Fruit fly (Drosophila melanogaster): ENCODE results near the gene Lztr1.

Lztr1 gene

dm6 chrX:927209-927862 is at the start of gene Lztr1:
TSS of gene Lztr1 (minus strand) at chrX:927582.
- no peak for TF ChIP-seq noc (tag; optimal IDR thresholded peaks at IDR 0.05)

DNA sequence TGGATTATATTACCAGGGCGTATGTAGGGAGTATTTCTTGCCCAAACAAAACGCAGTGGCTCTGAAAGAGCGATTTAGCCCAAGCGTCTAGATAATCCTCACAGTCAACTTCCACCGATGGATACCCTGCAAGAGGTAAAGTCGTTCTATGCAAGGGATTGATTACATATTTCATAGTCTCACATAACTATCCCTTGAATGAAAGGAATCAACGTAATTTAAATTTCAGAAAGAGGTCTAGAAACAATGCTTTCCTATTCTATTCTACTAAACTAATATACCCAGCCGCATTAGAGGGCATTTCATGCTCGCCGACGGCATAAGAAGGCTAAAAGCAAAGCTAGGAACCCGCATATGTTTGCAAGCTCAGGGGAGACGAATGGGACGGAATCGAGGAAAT is 39.4 kb upstream of the Lztr1 start:
- no peak for TF ChIP-seq noc (tag; optimal IDR thresholded peaks at IDR 0.05)

DNA sequence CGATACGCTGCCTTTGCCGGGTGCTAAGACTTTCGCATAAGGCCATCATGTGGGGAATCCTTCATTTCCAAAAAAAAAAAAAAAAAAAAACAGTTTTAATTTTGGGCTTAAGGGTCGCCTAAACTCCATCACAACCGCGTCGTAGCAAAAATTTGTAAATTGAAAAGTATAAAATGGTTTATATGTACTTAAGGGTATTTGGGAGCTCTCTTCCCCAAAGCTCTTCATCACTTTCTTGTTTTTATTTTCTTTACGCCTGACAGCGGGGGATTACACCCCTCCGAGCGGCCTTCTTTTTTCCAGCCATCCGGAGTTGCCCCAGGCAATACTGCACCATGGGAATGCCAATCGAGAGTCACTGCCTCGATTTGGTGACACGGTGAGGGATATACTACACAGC is 36.6 kb upstream of the Lztr1 start:
- no peak for TF ChIP-seq noc (tag; optimal IDR thresholded peaks at IDR 0.05)

DNA sequence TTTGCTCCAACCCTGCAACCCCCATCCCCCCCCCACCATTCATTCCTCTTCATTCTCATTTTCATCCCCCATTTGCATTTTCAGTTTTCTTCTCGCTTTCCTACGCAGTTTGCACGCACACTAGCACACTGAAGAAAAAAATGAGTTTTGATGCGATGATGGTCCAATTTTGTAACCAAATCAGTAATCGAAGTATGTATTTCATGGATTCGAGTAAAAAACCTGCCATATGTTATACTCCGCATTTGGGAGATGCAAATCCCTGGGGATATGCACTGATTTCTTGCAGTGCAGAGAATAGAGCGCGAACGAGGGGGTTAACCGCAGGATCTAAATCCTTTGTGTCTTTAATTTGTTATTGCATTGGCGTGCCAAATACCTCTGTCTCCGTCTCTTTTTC is 28.5 kb upstream of the Lztr1 start:
- TF ChIP-seq noc (tag; optimal IDR thresholded peaks at IDR 0.05): no peak

- TF ChIP-seq noc (tag; optimal IDR thresholded peaks at IDR 0.05): no peak
These were observed 26.4 kb upstream of the Lztr1 start for dm6 chrX:953807-954206.

- TF ChIP-seq noc (tag; optimal IDR thresholded peaks at IDR 0.05): no peak
These were observed 24.4 kb upstream of the Lztr1 start, which contains the start of gene CG3690 for dm6 chrX:951800-952199. TSS of gene CG3690 (minus strand) at chrX:951900.

DNA sequence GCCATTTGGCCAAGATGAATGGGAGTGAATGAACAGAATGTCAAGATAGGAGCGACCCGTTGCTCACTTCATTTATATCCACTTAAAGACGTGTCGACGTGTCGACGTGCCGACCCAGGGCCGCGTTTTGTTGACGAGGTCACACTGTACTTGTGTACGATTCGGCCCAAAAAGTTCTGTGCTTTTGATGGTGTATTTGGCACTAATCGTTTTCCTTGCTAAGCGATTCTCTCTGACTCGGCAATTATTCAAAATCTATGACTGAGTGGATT is 20.8 kb upstream of the Lztr1 start:
- TF ChIP-seq noc (tag; optimal IDR thresholded peaks at IDR 0.05): peak; percentile 27

DNA sequence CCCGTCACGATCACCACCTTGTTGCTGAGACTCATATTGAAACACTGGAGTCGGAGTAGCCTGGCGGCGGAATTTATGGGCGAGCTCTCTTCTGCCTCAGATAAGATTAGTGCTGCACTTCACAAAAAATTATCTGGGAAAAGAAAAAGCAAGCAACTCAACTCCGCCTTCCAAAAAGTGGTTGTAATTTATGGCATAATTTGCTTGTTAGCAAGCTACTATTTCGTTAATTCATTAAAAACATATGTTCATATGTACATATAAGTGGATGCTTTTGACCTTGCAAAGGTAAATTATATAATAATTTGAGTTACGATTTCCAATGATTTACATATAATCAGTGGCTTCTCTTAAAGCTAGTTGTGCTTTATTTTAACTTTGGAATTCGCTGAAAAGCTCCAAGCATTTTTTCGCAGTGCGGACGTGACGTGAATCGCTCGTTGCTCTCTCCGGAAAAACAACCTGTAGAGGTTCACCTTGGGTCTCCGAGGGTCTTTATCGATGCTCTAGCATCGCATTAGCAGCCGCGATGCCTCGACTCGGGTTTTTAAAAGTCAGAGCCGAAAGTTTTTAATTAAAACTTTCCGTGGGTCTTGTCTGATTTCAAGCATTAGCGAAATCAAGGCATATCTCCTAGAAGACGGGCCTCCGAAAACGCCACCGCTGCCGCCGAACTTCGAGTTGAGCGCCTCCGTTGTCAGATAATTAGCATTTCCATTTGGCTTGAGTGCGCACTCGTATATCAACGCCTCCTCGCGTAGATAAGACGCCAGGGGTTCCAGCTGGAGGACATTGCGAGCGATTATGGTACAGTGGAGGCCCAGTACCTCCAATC is 20.3 kb upstream of the Lztr1 start, which contains the start of gene CG3699:
Gene CG3699 (minus strand): TSS at position 51 of the 835 bp plus-strand sequence.
- peak; percentile 78 for TF ChIP-seq noc (tag; optimal IDR thresholded peaks at IDR 0.05)

DNA sequence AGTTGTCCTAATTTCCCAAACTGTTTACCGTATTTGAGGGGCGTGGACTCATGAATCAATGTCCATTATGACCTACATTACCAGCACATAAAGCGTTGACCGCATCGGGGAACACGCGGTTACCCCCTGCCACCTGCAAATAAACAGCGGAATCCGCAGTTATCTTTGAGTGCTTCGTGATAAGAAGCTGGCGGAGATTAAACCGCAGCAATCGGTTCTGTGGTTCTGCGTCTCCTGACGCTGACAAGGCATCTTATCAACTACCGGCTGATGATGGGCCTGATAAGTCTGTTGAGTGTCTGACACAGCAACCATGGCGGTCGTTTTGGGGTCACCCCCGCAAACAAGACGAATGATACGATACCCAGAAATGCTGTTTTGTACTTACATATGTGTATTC is 18.8 kb upstream of the Lztr1 start:
- peak; percentile 64 for TF ChIP-seq noc (tag; optimal IDR thresholded peaks at IDR 0.05)

DNA sequence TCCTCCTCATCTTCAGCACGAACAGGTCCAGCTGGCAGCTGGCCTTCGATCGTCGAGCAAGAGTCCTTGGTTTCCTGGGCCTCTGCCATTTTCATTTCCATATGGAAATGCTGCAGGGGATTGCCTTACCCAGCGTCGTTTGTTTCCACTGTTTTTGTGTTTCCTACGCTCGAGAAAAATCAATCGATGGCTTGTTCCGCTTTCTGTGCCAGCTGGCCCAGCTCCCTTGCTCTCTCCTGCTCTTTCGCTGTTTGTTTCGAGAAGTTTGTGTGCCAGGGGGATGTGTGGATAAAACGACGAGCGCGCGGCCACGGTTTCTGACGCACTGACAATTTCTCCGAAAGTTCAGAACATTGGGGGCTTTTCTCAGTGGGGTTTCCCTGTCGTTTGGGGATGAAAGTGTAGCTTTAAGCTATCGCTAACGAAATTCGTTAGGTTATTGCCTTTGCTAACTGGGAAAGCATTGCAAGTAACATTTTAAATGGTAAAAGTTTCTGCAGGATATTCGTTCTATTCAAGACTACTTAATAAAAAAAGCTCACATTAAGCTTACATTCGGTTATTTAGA is 18.1 kb upstream of the Lztr1 start, which contains the start of gene CG3703:
Gene CG3703 (minus strand): TSS at position 328 of the 568 bp plus-strand sequence.
- TF ChIP-seq noc (tag; optimal IDR thresholded peaks at IDR 0.05): no peak

DNA sequence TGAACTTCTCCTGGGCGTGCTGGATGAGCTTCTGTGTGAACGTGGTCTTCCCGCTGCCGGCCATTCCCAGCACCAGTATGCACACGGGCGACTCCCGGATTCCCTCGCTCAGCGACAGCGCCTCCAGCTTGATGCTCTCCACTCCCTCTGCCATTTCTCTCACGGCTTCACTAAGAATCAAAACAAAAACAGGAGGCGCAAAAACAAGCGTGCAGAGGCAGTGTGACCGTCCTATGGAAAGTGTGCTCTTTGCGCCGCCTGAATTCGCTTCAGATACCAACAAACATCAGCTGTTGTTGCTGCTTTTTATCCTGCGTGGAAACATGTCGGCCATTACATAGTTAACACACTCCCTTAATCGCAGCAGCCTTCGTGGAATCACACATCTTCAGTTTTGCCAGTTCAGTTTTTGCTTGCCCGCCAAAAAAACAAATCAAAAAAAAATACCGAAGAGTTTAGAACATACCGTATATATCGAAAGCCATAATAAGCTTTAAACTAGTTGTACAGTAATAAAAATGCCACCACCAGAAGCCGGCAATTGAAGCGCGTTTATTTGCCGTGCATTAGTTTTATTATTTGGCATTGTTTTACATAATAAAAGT is 13.3 kb upstream of the Lztr1 start, which contains the start of the genes CG3704 and mus81:
Gene CG3704 (minus strand): TSS at position 226 of the 605 bp plus-strand sequence.
Gene mus81 (plus strand): TSS at position 496 of the 605 bp plus-strand sequence.
- TF ChIP-seq noc (tag; optimal IDR thresholded peaks at IDR 0.05): peak; percentile 36

DNA sequence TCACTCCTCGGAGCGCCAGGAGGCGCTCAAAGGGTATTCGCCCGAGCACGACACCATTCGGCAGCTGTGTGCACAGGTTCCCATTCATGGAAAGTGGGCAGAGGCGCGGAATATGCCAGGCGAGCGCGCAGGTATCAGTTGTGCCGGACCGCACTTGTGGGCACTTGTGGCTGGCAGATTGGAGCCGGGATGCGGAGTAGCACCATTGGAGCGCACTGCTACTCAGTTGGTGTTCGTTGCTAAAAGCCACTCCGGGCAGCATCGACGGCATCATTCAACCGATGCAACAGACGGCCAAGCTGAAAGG is 8.5 kb upstream of the Lztr1 start:
- TF ChIP-seq noc (tag; optimal IDR thresholded peaks at IDR 0.05): no peak

DNA sequence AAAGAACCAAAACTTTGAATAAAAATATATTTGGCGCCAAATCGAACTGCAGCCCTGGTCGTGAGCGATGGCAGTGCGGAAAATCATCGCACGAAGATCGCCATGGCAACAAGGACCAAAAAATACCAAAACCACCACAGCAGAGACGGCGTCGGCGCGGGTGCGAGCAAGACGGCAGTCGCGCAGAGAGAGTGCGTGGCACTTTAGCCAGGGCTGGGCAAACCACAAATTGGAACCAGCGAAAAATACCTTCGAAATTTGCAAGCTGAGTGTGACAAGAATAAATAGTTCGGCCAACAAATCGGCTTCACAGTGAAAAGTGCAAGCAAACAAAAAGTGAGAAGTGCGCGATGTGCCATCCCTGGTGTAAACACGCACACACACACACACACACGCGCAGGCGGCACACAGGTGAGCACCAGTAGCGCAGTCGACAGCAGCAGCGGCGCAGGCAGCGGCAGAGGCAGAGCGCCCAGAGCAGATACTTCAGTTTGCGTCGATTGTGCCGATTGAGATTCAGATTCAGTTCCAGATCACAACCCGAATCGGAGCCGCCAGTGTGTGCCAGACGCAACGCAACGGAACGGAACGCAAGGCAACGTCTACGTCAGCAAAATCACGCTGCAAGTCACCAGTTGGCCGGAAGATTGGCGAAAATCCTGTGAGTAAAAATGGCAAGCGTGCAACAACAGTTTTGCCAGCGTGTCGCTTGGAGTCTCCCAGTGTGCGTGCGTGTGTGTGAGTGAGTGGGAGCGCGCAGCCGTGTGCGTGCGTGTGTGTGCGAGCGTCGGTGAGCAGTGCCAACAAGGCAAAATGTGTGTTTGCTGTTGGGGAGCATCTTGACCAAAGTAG is 7.9 kb upstream of the Lztr1 start, which contains the start of gene TRAM:
Gene TRAM (plus strand): TSS at position 184 of the 852 bp plus-strand sequence.
- peak; percentile 92 for TF ChIP-seq noc (tag; optimal IDR thresholded peaks at IDR 0.05)

DNA sequence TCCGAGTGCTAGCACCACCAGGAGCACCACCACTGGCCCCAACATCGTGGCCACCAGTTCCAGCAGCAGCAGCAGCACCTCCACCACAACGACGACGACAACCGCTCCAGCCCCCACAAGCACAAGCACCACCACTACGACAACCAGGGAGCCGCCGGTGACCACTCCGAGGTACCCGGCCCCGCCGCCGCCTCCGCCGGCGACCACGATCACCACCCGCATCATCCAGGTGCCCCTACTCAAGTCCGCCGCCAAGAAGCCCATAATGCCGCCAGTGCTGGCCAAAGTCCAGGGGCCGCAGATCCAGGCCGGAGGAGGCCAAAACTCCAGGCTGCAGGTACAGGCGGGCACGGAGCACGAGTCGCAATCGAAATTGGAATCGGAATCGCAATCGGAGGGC is 6.6 kb upstream of the Lztr1 start:
- TF ChIP-seq noc (tag; optimal IDR thresholded peaks at IDR 0.05): no peak

DNA sequence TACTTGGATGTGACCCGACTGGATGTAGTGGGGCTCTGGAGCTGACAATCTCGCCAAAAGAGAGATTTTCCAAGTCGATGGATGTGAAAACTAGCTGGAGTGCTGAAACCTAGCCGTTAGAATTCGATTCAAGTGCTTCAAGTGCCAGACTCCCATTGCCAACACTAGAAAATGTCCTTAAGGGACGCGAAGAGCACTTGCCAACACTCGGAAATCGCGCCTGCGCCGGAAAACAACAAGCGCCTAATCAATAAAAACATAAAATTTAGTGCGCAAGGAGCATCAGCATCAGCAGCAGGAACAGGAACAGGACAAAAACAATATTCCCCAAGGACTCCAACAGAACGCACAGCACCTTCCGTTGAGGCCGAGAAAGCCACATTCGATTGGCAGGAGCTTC is 5.5 kb upstream of the Lztr1 start:
- no peak for TF ChIP-seq noc (tag; optimal IDR thresholded peaks at IDR 0.05)

Measured in whole organism, larva.